Fruit fly (Drosophila melanogaster) whole organism, wandering third instar larva: ENCODE measurements around the gene euc.
A peak's percentile ranks its signal among the peaks of the same experiment; 100 is the strongest.

Experiments used
- Abd-B ChIP-seq: fragments of >200 bp; optimal IDR thresholded peaks from 2 replicates; lab custom pipeline; 2017; ENCODE audit warnings: missing biosample characterization, missing genetic modification characterization
- CG32264 ChIP-seq: fragments of 200-800 bp; sonication (Bioruptor generic); optimal IDR thresholded peaks from 2 replicates; lab custom pipeline; 2016; ENCODE audit warnings: missing biosample characterization, missing genetic modification characterization
- CG9705 ChIP-seq: fragments of 200-800 bp; sonication (Bioruptor generic); optimal IDR thresholded peaks from 2 replicates; lab custom pipeline; 2018; ENCODE audit warnings: missing biosample characterization, mild to moderate bottlenecking, missing genetic modification characterization
- CrebA ChIP-seq: fragments of 200-800 bp; sonication (Bioruptor generic); optimal IDR thresholded peaks from 2 replicates; lab custom pipeline; 2016; ENCODE audit warnings: missing biosample characterization, mild to moderate bottlenecking, missing genetic modification characterization, borderline replicate concordance
- Dif ChIP-seq: fragments of 200-275, 200-300 bp; sonication (Bioruptor generic); optimal IDR thresholded peaks from 2 replicates; lab custom pipeline; 2018; ENCODE audit warnings: missing biosample characterization, missing genetic modification characterization; ENCODE audit not compliant: partially characterized antibody
- GATAd ChIP-seq: sonication (Bioruptor generic); optimal IDR thresholded peaks from 2 replicates; lab custom pipeline; 2016; ENCODE audit warnings: missing biosample characterization, missing genetic modification characterization
- HLH106 ChIP-seq: fragments of 200-800 bp; optimal IDR thresholded peaks from 3 replicates; lab custom pipeline; 2019; ENCODE audit warnings: missing biosample characterization, mild to moderate bottlenecking, missing genetic modification characterization, moderate library complexity
- Hnf4 ChIP-seq: fragments of 200-800 bp; sonication (Bioruptor generic); optimal IDR thresholded peaks from 2 replicates; lab custom pipeline; 2016; ENCODE audit warnings: missing biosample characterization, mild to moderate bottlenecking, missing genetic modification characterization
- Hr78 ChIP-seq: fragments of >200 bp; optimal IDR thresholded peaks from 2 replicates; lab custom pipeline; 2017; ENCODE audit warnings: missing biosample characterization, missing genetic modification characterization
- Hr83 ChIP-seq: fragments of 200-300 bp; sonication (Bioruptor generic); optimal IDR thresholded peaks from 2 replicates; lab custom pipeline; 2016; ENCODE audit warnings: missing biosample characterization, mild to moderate bottlenecking, missing genetic modification characterization, moderate library complexity; ENCODE audit not compliant: poor library complexity, severe bottlenecking
- Mio ChIP-seq: sonication (Bioruptor generic); optimal IDR thresholded peaks from 2 replicates; lab custom pipeline; 2016; ENCODE audit warnings: missing biosample characterization, missing genetic modification characterization
- Myc ChIP-seq: fragments of >200 bp; optimal IDR thresholded peaks from 2 replicates; lab custom pipeline; 2017
- N ChIP-seq: fragments of >200 bp; optimal IDR thresholded peaks from 2 replicates; lab custom pipeline; 2018; ENCODE audit warnings: missing biosample characterization, missing external identifiers, missing genetic modification characterization
- OdsH ChIP-seq: fragments of 200-800 bp; sonication (Bioruptor generic); optimal IDR thresholded peaks from 2 replicates; lab custom pipeline; 2016; ENCODE audit warnings: missing biosample characterization, mild to moderate bottlenecking, missing genetic modification characterization
- Rel ChIP-seq, 2 experiments: fragments of 200-800 bp; sonication (Bioruptor generic) in 1 of 2; optimal IDR thresholded peaks; 2 replicates in 1 of 2; 3 replicates in 1 of 2; lab custom pipeline; 2016 to 2019; ENCODE audit warnings: mild to moderate bottlenecking in 2 of 2, missing biosample characterization in 2 of 2, missing genetic modification characterization in 2 of 2, moderate library complexity in 1 of 2
- Sp1 ChIP-seq: fragments of 200-800 bp; sonication (Bioruptor generic); optimal IDR thresholded peaks from 3 replicates; lab custom pipeline; 2019; ENCODE audit warnings: missing biosample characterization, mild to moderate bottlenecking, missing genetic modification characterization, moderate library complexity
- Vsx2 ChIP-seq: fragments of 200-300, 225-300 bp; sonication (Bioruptor generic); optimal IDR thresholded peaks from 2 replicates; lab custom pipeline; 2018; ENCODE audit warnings: missing biosample characterization, missing genetic modification characterization; ENCODE audit not compliant: partially characterized antibody
- br ChIP-seq: fragments of 200-800 bp; sonication (Bioruptor generic); optimal IDR thresholded peaks from 2 replicates; lab custom pipeline; 2016; ENCODE audit warnings: missing biosample characterization, missing genetic modification characterization
- brk ChIP-seq: fragments of 200-800 bp; sonication (Bioruptor generic); optimal IDR thresholded peaks from 2 replicates; lab custom pipeline; 2016; ENCODE audit warnings: missing biosample characterization, mild to moderate bottlenecking, missing genetic modification characterization
- dl ChIP-seq, 2 experiments: fragments of 175-275, 200-275 bp in 1 of 2; fragments of 200-275 bp in 1 of 2; sonication (Bioruptor generic); optimal IDR thresholded peaks; lab custom pipeline; 2018; ENCODE audit warnings: mild to moderate bottlenecking in 2 of 2, missing biosample characterization in 2 of 2, missing genetic modification characterization in 2 of 2, moderate library complexity in 2 of 2; ENCODE audit not compliant: partially characterized antibody in 2 of 2, insufficient read depth in 1 of 2
- dmrt93B ChIP-seq: fragments of 200-800 bp; sonication (Bioruptor generic); optimal IDR thresholded peaks from 2 replicates; lab custom pipeline; 2018; ENCODE audit warnings: missing biosample characterization, mild to moderate bottlenecking, missing genetic modification characterization
- dsf ChIP-seq: sonication (Bioruptor generic); optimal IDR thresholded peaks from 2 replicates; lab custom pipeline; 2016; ENCODE audit warnings: missing biosample characterization, missing genetic modification characterization, borderline replicate concordance
- ey ChIP-seq: fragments of 200-800 bp; sonication (Bioruptor generic); optimal IDR thresholded peaks from 2 replicates; lab custom pipeline; 2016; ENCODE audit warnings: missing biosample characterization, missing genetic modification characterization
- foxo ChIP-seq, 2 experiments: fragments of 200-800 bp; sonication (Bioruptor generic); optimal IDR thresholded peaks; 2 replicates in 1 of 2; 3 replicates in 1 of 2; lab custom pipeline; 2016 to 2017; ENCODE audit warnings: missing biosample characterization in 2 of 2, missing genetic modification characterization in 2 of 2
- fru ChIP-seq: fragments of 200-800 bp; sonication (Bioruptor generic); optimal IDR thresholded peaks from 3 replicates; lab custom pipeline; 2016; ENCODE audit warnings: missing biosample characterization, mild to moderate bottlenecking, missing genetic modification characterization
- h ChIP-seq: fragments of 200-800 bp; sonication (Bioruptor generic); optimal IDR thresholded peaks from 3 replicates; lab custom pipeline; 2016; ENCODE audit warnings: missing biosample characterization, mild to moderate bottlenecking, missing genetic modification characterization
- jim ChIP-seq: fragments of 175-275, 200-325 bp; sonication (Bioruptor generic); optimal IDR thresholded peaks from 2 replicates; lab custom pipeline; 2016; ENCODE audit warnings: missing biosample characterization, mild to moderate bottlenecking, missing genetic modification characterization
- lola ChIP-seq: fragments of >200 bp; optimal IDR thresholded peaks from 2 replicates; lab custom pipeline; 2017; ENCODE audit warnings: missing biosample characterization, missing genetic modification characterization
- pan ChIP-seq: fragments of >200 bp; optimal IDR thresholded peaks from 2 replicates; lab custom pipeline; 2017
- psq ChIP-seq: fragments of 200-800 bp; sonication (Bioruptor generic); optimal IDR thresholded peaks from 3 replicates; lab custom pipeline; 2017; ENCODE audit warnings: missing biosample characterization, mild to moderate bottlenecking, missing genetic modification characterization, moderate library complexity
- rgr ChIP-seq: fragments of 200-800 bp; sonication (Bioruptor generic); optimal IDR thresholded peaks from 3 replicates; lab custom pipeline; 2016; ENCODE audit warnings: missing biosample characterization, mild to moderate bottlenecking, missing genetic modification characterization
- sage ChIP-seq: fragments of 200-800 bp; sonication (Bioruptor generic); optimal IDR thresholded peaks from 2 replicates; lab custom pipeline; 2016; ENCODE audit warnings: missing biosample characterization, mild to moderate bottlenecking, missing genetic modification characterization
- sv ChIP-seq: fragments of 200-800 bp; sonication (Bioruptor generic); optimal IDR thresholded peaks from 3 replicates; lab custom pipeline; 2016; ENCODE audit warnings: missing biosample characterization, missing genetic modification characterization
- tai ChIP-seq: sonication (Bioruptor generic); optimal IDR thresholded peaks from 2 replicates; lab custom pipeline; 2016; ENCODE audit warnings: missing biosample characterization, missing genetic modification characterization
- usp ChIP-seq: fragments of >200 bp; optimal IDR thresholded peaks from 2 replicates; lab custom pipeline; 2017; ENCODE audit warnings: missing biosample characterization, missing genetic modification characterization
- woc ChIP-seq: sonication (Bioruptor generic); optimal IDR thresholded peaks from 2 replicates; lab custom pipeline; 2016; ENCODE audit warnings: missing biosample characterization, mild to moderate bottlenecking, missing genetic modification characterization

The euc gene

DNA sequence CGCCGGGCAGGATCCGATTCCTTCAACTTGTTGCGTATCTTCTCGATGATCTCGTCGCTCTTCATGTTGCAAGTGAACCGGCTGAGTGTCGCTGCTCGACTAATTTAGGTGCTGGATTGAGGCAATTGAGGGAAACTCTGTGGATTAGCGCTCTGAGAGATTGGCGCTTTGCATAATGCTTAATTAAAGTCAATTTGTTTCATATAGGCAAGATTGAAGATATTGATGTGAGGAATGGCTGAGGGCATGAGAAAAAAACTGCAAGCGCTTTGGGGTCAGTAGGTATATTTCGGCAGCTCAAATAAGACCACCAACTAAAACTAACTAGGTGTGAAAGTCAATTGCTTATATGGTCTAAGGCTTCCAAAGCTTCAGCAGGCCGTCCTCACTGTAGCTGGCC, at the start of gene euc:
Gene euc (minus strand): TSS at position 101 of the 400 bp plus-strand sequence.
- no peak for TF ChIP-seq brk (GFP tag; lab: Kevin White, UChicago)
- no peak for TF ChIP-seq pan (lab: Kevin White, UChicago)
- no peak for TF ChIP-seq dl (GFP tag; optimal IDR thresholded peaks at IDR 0.05; lab: Kevin White, UChicago; ENCODE audit: insufficient read depth in 1 of 2, partially characterized antibody in 2 of 2)
- TF ChIP-seq CrebA: no peak
- TF ChIP-seq, all 38 proteins: peak for 0

DNA sequence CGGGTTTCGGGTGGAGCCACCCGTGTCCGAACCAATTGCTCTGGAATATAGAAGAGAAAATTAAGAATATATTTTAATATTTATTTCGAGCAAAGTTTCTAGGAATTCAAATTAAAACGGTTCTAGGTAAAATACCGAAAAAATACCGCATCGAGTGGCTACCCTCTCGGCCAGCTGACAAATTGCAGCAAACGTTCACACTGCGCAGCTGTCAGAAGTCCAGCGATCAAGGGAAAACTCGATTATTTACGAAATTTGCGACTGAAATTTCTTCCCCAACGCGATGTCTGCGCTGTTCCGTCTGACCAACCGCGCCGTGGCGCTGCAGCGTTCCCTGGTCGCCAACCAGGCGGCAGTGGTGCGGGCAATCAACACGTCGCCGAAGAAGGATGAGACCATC, 48.6 kb upstream of the euc start, which contains the start of gene NP15.6:
Gene NP15.6 (plus strand): TSS at position 204 of the 400 bp plus-strand sequence.
- TF ChIP-seq jim (GFP tag; lab: Kevin White, UChicago): no peak
- TF ChIP-seq GATAd (GFP tag; lab: Kevin White, UChicago): no peak
- TF ChIP-seq OdsH (GFP tag; lab: Kevin White, UChicago): no peak
- no peak for TF ChIP-seq tai (GFP tag; lab: Kevin White, UChicago)
- no peak for TF ChIP-seq dmrt93B

DNA sequence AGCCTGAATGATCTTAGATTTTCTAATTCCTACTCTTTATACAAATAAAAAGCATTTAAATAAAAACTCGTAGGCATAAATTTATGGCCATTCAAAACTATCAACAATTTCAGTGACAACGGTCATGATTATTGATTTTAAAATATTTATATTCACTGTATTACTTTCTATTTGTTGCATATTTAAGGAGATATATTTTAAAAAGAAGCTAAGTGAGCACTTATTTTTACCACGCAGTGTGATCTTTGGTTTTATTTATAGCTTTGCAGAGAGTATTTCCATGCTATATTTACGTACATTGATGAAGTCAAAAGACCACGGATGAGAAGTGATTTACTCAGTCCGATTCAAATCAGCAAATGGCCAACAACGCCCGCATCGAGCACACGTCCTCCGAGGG, 46.2 kb upstream of the euc start, which contains the start of gene CG14285:
Gene CG14285 (plus strand): TSS at position 339 of the 400 bp plus-strand sequence.
- TF ChIP-seq fru (GFP tag; lab: Kevin White, UChicago): no peak
- no peak for TF ChIP-seq tai (GFP tag; lab: Kevin White, UChicago)
- TF ChIP-seq h: no peak
- TF ChIP-seq dmrt93B: no peak
- TF ChIP-seq sage (GFP tag; lab: Kevin White, UChicago): no peak
- no peak for TF ChIP-seq GATAd (GFP tag; lab: Kevin White, UChicago)
- TF ChIP-seq Hnf4 (GFP tag; lab: Kevin White, UChicago): no peak
- TF ChIP-seq pan (lab: Kevin White, UChicago): no peak
- no peak for TF ChIP-seq rgr (GFP tag; lab: Kevin White, UChicago)
- TF ChIP-seq CG32264 (GFP tag; lab: Kevin White, UChicago): no peak
- TF ChIP-seq Mio (GFP tag; lab: Kevin White, UChicago): no peak
- no peak for TF ChIP-seq woc (GFP tag; lab: Kevin White, UChicago)
- TF ChIP-seq Rel (GFP tag; optimal IDR thresholded peaks at IDR 0.05; lab: Kevin White, UChicago): no peak
- no peak for TF ChIP-seq Rel (tag; optimal IDR thresholded peaks at IDR 0.05; lab: Kevin White, UChicago)
- no peak for TF ChIP-seq CG9705 (GFP tag; lab: Kevin White, UChicago)

DNA sequence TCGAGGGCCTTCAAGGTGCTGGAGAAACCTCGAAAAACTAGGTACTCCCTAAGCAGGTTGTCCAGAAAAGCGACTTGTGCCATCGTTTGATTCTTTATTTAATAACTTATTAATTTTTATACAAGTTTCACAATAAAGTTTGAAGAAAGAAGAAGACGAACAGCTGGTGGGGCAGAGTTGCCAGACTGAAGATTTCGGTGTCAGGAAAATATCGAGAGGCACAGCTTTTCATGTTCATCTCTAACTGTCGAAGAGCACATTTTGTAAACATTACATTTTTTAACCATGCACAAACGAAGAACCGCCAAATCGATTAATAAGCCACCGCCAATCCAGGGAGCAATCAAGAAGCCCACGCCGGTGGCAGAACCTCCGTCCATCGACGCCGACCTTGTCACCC, 45.3 kb upstream of the euc start, which contains the start of the genes CG6005 and CG14286:
Gene CG6005 (minus strand): TSS at position 169 of the 400 bp plus-strand sequence.
Gene CG14286 (plus strand): TSS at position 231 of the 400 bp plus-strand sequence.
- TF ChIP-seq dsf (GFP tag; lab: Kevin White, UChicago) (no peak), h (peak; percentile 49), psq (peak; percentile 26), Rel (GFP tag; optimal IDR thresholded peaks at IDR 0.05; lab: Kevin White, UChicago) (no peak), Rel (tag; optimal IDR thresholded peaks at IDR 0.05; lab: Kevin White, UChicago) (no peak), jim (GFP tag; lab: Kevin White, UChicago) (no peak), rgr (GFP tag; lab: Kevin White, UChicago) (peak; percentile 66), Myc (lab: Kevin White, UChicago) (no peak), Mio (GFP tag; lab: Kevin White, UChicago) (no peak), OdsH (GFP tag; lab: Kevin White, UChicago) (peak; percentile 47), N (GFP tag; lab: Kevin White, UChicago) (no peak), usp (GFP tag; lab: Kevin White, UChicago) (no peak), Hnf4 (GFP tag; lab: Kevin White, UChicago) (no peak), brk (GFP tag; lab: Kevin White, UChicago) (no peak), Abd-B (GFP tag; lab: Kevin White, UChicago) (no peak), br (peak; percentile 46), sv (peak; percentile 41), Sp1 (GFP tag; lab: Kevin White, UChicago) (peak; percentile 2), Vsx2 (GFP tag; lab: Kevin White, UChicago) (no peak), HLH106 (tag; lab: Kevin White, UChicago) (peak; percentile 17), dl (GFP tag; optimal IDR thresholded peaks at IDR 0.05; lab: Kevin White, UChicago; ENCODE audit: insufficient read depth in 1 of 2, partially characterized antibody in 2 of 2) (no peak), Hr78 (GFP tag; lab: Kevin White, UChicago) (no peak), Dif (GFP tag; lab: Kevin White, UChicago) (no peak), foxo (GFP tag; optimal IDR thresholded peaks at IDR 0.05; lab: Kevin White, UChicago) (peak in 1 of 2 experiments; percentile 67), CG32264 (GFP tag; lab: Kevin White, UChicago) (no peak), Hr83 (GFP tag; lab: Kevin White, UChicago) (peak; percentile 73), ey (GFP tag; lab: Kevin White, UChicago) (peak; percentile 49), GATAd (GFP tag; lab: Kevin White, UChicago) (no peak), fru (GFP tag; lab: Kevin White, UChicago) (peak; percentile 39), lola (GFP tag; lab: Kevin White, UChicago) (no peak), dmrt93B (no peak), pan (lab: Kevin White, UChicago) (no peak)
